ENCODE assay signal across 1 fruit fly cellular context in the genomic region with DNA sequence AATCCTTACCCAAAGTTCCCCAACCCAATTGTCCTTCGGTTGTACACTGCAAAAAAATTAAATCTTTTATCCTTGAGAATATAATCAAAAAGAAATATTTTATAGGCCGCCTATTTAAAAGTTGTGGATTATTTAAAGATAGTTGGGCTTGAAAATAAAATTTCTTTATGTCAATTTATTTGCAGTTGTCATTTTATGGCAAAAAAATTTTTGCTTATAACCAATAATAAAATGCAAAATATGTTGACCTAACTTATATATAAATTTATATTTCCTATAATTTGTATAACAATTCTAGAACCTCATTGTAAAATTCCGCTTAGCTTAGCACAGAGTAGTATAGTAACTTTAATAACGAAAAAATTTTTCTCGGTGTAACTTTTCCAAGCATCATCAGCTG.
TF ChIP-seq lines count a peak whose summit lies in the region.

No protein-coding gene starts in this region.

TF ChIP-seq in whole organism, embryonic, 481 proteins besides CTCF, POLR2A, EP300 and RAD21 (continued from another document and continues in another):
- TF ChIP-seq fd64A (GFP tag; optimal IDR thresholded peaks at IDR 0.05; lab: Kevin White, UChicago) = no peak
- TF ChIP-seq CG5180 (GFP tag; optimal IDR thresholded peaks at IDR 0.05; lab: Kevin White, UChicago) = no peak
- no peak for TF ChIP-seq CG8944 (GFP tag; optimal IDR thresholded peaks at IDR 0.05; lab: Kevin White, UChicago)
- TF ChIP-seq CG10979 (tag; optimal IDR thresholded peaks at IDR 0.05; lab: Kevin White, UChicago) = no peak
- TF ChIP-seq sqz (GFP tag; optimal IDR thresholded peaks at IDR 0.05; lab: Kevin White, UChicago) = no peak
- TF ChIP-seq CG4282 (GFP tag; optimal IDR thresholded peaks at IDR 0.05; lab: Kevin White, UChicago) = no peak
- TF ChIP-seq gro (GFP tag; optimal IDR thresholded peaks at IDR 0.05; lab: Kevin White, UChicago) = no peak
- peak; percentile 8 for TF ChIP-seq Hr3 (GFP tag; optimal IDR thresholded peaks at IDR 0.05; lab: Kevin White, UChicago)
- no peak for TF ChIP-seq aop (GFP tag; IDR thresholded peaks at IDR 0.05; lab: Robert Waterston, UW)
- TF ChIP-seq lbe (GFP tag; optimal IDR thresholded peaks at IDR 0.05; lab: Kevin White, UChicago) = no peak
- no peak for TF ChIP-seq CG16813 (GFP tag; IDR thresholded peaks at IDR 0.05; lab: Robert Waterston, UW; ENCODE audit: partially characterized antibody)
- TF ChIP-seq B-H1 (GFP tag; IDR thresholded peaks at IDR 0.05; lab: Robert Waterston, UW) = no peak
- TF ChIP-seq CG8359 (GFP tag; optimal IDR thresholded peaks at IDR 0.05; lab: Kevin White, UChicago; ENCODE audit: borderline replicate concordance) = no peak
- TF ChIP-seq CG11696 (GFP tag; IDR thresholded peaks at IDR 0.05; lab: Robert Waterston, UW) = no peak
- TF ChIP-seq shn (GFP tag; optimal IDR thresholded peaks at IDR 0.05; lab: Kevin White, UChicago) = no peak
- TF ChIP-seq Sry-β (GFP tag; optimal IDR thresholded peaks at IDR 0.05; lab: Kevin White, UChicago) = no peak
- TF ChIP-seq CG12219 (GFP tag; optimal IDR thresholded peaks at IDR 0.05; lab: Kevin White, UChicago) = no peak
- TF ChIP-seq Hand (GFP tag; optimal IDR thresholded peaks at IDR 0.05; lab: Kevin White, UChicago) = peak; percentile 29
- TF ChIP-seq btn (GFP tag; optimal IDR thresholded peaks at IDR 0.05; lab: Kevin White, UChicago) = no peak
- TF ChIP-seq pan (optimal IDR thresholded peaks at IDR 0.05; lab: Kevin White, UChicago) = no peak
- no peak for TF ChIP-seq pan (GFP tag; optimal IDR thresholded peaks at IDR 0.05 in 1 of 2, IDR thresholded peaks at IDR 0.05 in 1 of 2)
- TF ChIP-seq Adf1 (GFP tag; IDR thresholded peaks at IDR 0.05; lab: Robert Waterston, UW) = no peak
- TF ChIP-seq Dp (GFP tag; optimal IDR thresholded peaks at IDR 0.05; lab: Kevin White, UChicago) = no peak
- no peak for TF ChIP-seq cad (GFP tag; optimal IDR thresholded peaks at IDR 0.05; lab: Kevin White, UChicago)
- TF ChIP-seq fd3F (GFP tag; optimal IDR thresholded peaks at IDR 0.05; lab: Kevin White, UChicago) = peak; percentile 13
- TF ChIP-seq insv (GFP tag; optimal IDR thresholded peaks at IDR 0.05; lab: Kevin White, UChicago) = no peak
- TF ChIP-seq sr (GFP tag; IDR thresholded peaks at IDR 0.05; lab: Robert Waterston, UW) = no peak
- no peak for TF ChIP-seq Hsf (GFP tag; optimal IDR thresholded peaks at IDR 0.05; lab: Kevin White, UChicago)
- TF ChIP-seq wek (GFP tag; optimal IDR thresholded peaks at IDR 0.05; lab: Kevin White, UChicago) = no peak
- no peak for TF ChIP-seq h (optimal IDR thresholded peaks at IDR 0.05; lab: Kevin White, UChicago)
- TF ChIP-seq CG8290 (GFP tag; optimal IDR thresholded peaks at IDR 0.05; lab: Kevin White, UChicago) = no peak
- TF ChIP-seq CG8290 (tag; optimal IDR thresholded peaks at IDR 0.05; lab: Kevin White, UChicago) = no peak
- TF ChIP-seq z (GFP tag; IDR thresholded peaks at IDR 0.05; lab: Robert Waterston, UW) = no peak
- no peak for TF ChIP-seq CG3847 (GFP tag; IDR thresholded peaks at IDR 0.05; lab: Robert Waterston, UW)
- TF ChIP-seq dan (GFP tag; IDR thresholded peaks at IDR 0.05; lab: Robert Waterston, UW) = no peak
- no peak for TF ChIP-seq lola (GFP tag; optimal IDR thresholded peaks at IDR 0.05; lab: Kevin White, UChicago)
- TF ChIP-seq cwo (GFP tag; optimal IDR thresholded peaks at IDR 0.05; lab: Kevin White, UChicago) = peak; percentile 42
- TF ChIP-seq CG9817 (tag; optimal IDR thresholded peaks at IDR 0.05; lab: Kevin White, UChicago) = peak; percentile 25
- no peak for TF ChIP-seq Drgx (GFP tag; IDR thresholded peaks at IDR 0.05; lab: Robert Waterston, UW)
- no peak for TF ChIP-seq CG9215 (GFP tag; IDR thresholded peaks at IDR 0.05; lab: Robert Waterston, UW)
- TF ChIP-seq hbn (GFP tag; IDR thresholded peaks at IDR 0.05; lab: Robert Waterston, UW; ENCODE audit: partially characterized antibody) = no peak
- peak; percentile 14 for TF ChIP-seq caup (GFP tag; optimal IDR thresholded peaks at IDR 0.05; lab: Kevin White, UChicago; ENCODE audit: severe bottlenecking)
- no peak for TF ChIP-seq seq (GFP tag; IDR thresholded peaks at IDR 0.05; lab: Robert Waterston, UW)
- TF ChIP-seq CG12744 (GFP tag; optimal IDR thresholded peaks at IDR 0.05; lab: Kevin White, UChicago) = no peak
- TF ChIP-seq CG7357 (GFP tag; IDR thresholded peaks at IDR 0.05; lab: Robert Waterston, UW) = no peak
- no peak for TF ChIP-seq CG10543 (GFP tag; optimal IDR thresholded peaks at IDR 0.05; lab: Kevin White, UChicago)
- no peak for TF ChIP-seq ase (GFP tag; IDR thresholded peaks at IDR 0.05; lab: Robert Waterston, UW)
- TF ChIP-seq mirr (GFP tag; optimal IDR thresholded peaks at IDR 0.05; lab: Kevin White, UChicago) = no peak
- TF ChIP-seq cg (GFP tag; optimal IDR thresholded peaks at IDR 0.05; lab: Kevin White, UChicago) = no peak
- no peak for TF ChIP-seq ap (GFP tag; IDR thresholded peaks at IDR 0.05; lab: Robert Waterston, UW)
- TF ChIP-seq Trl (optimal IDR thresholded peaks at IDR 0.05; lab: Kevin White, UChicago) = no peak
- no peak for TF ChIP-seq Trl (GFP tag; optimal IDR thresholded peaks at IDR 0.05; lab: Kevin White, UChicago)
- TF ChIP-seq bsh (GFP tag; optimal IDR thresholded peaks at IDR 0.05; lab: Kevin White, UChicago) = no peak
- TF ChIP-seq CG33213 (GFP tag; optimal IDR thresholded peaks at IDR 0.05; lab: Kevin White, UChicago) = no peak
- TF ChIP-seq CG8281 (tag; optimal IDR thresholded peaks at IDR 0.05; lab: Kevin White, UChicago) = no peak
- TF ChIP-seq Bdp1 (GFP tag; optimal IDR thresholded peaks at IDR 0.05; lab: Kevin White, UChicago) = no peak
- no peak for TF ChIP-seq ewg (GFP tag; optimal IDR thresholded peaks at IDR 0.05; lab: Kevin White, UChicago)
- no peak for TF ChIP-seq CG32772 (GFP tag; IDR thresholded peaks at IDR 0.05; lab: Robert Waterston, UW)
- no peak for TF ChIP-seq Dll (GFP tag; IDR thresholded peaks at IDR 0.05; lab: Robert Waterston, UW; ENCODE audit: partially characterized antibody)
- TF ChIP-seq Blimp-1 (GFP tag; optimal IDR thresholded peaks at IDR 0.05; lab: Kevin White, UChicago) = no peak
- TF ChIP-seq Six4 (GFP tag; optimal IDR thresholded peaks at IDR 0.05; lab: Kevin White, UChicago) = no peak
- TF ChIP-seq disco-r (GFP tag; optimal IDR thresholded peaks at IDR 0.05; lab: Kevin White, UChicago) = no peak
- no peak for TF ChIP-seq Hr39 (optimal IDR thresholded peaks at IDR 0.05; lab: Kevin White, UChicago)
- no peak for TF ChIP-seq sim (GFP tag; IDR thresholded peaks at IDR 0.05; lab: Robert Waterston, UW)
- TF ChIP-seq CG30431 (GFP tag; optimal IDR thresholded peaks at IDR 0.05; lab: Kevin White, UChicago) = no peak
- no peak for TF ChIP-seq CG11456 (GFP tag; IDR thresholded peaks at IDR 0.05; lab: Robert Waterston, UW)
- no peak for TF ChIP-seq Asciz (GFP tag; optimal IDR thresholded peaks at IDR 0.05; lab: Kevin White, UChicago)
- TF ChIP-seq sc (optimal IDR thresholded peaks at IDR 0.05; lab: Kevin White, UChicago) = no peak
- TF ChIP-seq sc (GFP tag; optimal IDR thresholded peaks at IDR 0.05; lab: Kevin White, UChicago) = no peak
- no peak for TF ChIP-seq CG17802 (tag; optimal IDR thresholded peaks at IDR 0.05; lab: Kevin White, UChicago)
- TF ChIP-seq NC2α (GFP tag; optimal IDR thresholded peaks at IDR 0.05; lab: Kevin White, UChicago) = no peak
- no peak for TF ChIP-seq HmgD (GFP tag; optimal IDR thresholded peaks at IDR 0.05; lab: Kevin White, UChicago)
- no peak for TF ChIP-seq Antp (GFP tag; optimal IDR thresholded peaks at IDR 0.05; lab: Kevin White, UChicago)
- TF ChIP-seq Ptx1 (GFP tag; IDR thresholded peaks at IDR 0.05; lab: Robert Waterston, UW) = no peak
- no peak for TF ChIP-seq CG12391 (tag; optimal IDR thresholded peaks at IDR 0.05; lab: Kevin White, UChicago)
- no peak for TF ChIP-seq lilli (GFP tag; optimal IDR thresholded peaks at IDR 0.05; lab: Kevin White, UChicago)
- TF ChIP-seq phol (tag; optimal IDR thresholded peaks at IDR 0.05; lab: Kevin White, UChicago) = no peak
- no peak for TF ChIP-seq Atf3 (GFP tag; optimal IDR thresholded peaks at IDR 0.05; lab: Kevin White, UChicago)
- no peak for TF ChIP-seq Dref (GFP tag; IDR thresholded peaks at IDR 0.05; lab: Robert Waterston, UW)
- TF ChIP-seq Awh (GFP tag; IDR thresholded peaks at IDR 0.05; lab: Robert Waterston, UW) = no peak
- peak; percentile 42 for TF ChIP-seq CG9727 (GFP tag; optimal IDR thresholded peaks at IDR 0.05; lab: Kevin White, UChicago)
- TF ChIP-seq CG17912 (GFP tag; optimal IDR thresholded peaks at IDR 0.05; lab: Kevin White, UChicago) = no peak
- TF ChIP-seq CG17385 (GFP tag; optimal IDR thresholded peaks at IDR 0.05; lab: Kevin White, UChicago) = peak; percentile 40
- no peak for TF ChIP-seq ems (GFP tag; optimal IDR thresholded peaks at IDR 0.05; lab: Kevin White, UChicago)
- no peak for TF ChIP-seq CG15514 (GFP tag; optimal IDR thresholded peaks at IDR 0.05; lab: Kevin White, UChicago)
- no peak for TF ChIP-seq hth (optimal IDR thresholded peaks at IDR 0.05; lab: Kevin White, UChicago)
- no peak for TF ChIP-seq stc (GFP tag; IDR thresholded peaks at IDR 0.05; lab: Robert Waterston, UW)
- TF ChIP-seq slp2 (GFP tag; optimal IDR thresholded peaks at IDR 0.05; lab: Kevin White, UChicago) = no peak
- TF ChIP-seq CG10366 (GFP tag; IDR thresholded peaks at IDR 0.05; lab: Robert Waterston, UW) = no peak; the same call in 1 of the 2 replicates
- no peak for TF ChIP-seq MBD-R2 (GFP tag; IDR thresholded peaks at IDR 0.05; lab: Robert Waterston, UW)
- TF ChIP-seq CG12942 (GFP tag; optimal IDR thresholded peaks at IDR 0.05; lab: Kevin White, UChicago) = no peak
- TF ChIP-seq CG8765 (GFP tag; IDR thresholded peaks at IDR 0.05; lab: Robert Waterston, UW) = no peak
- TF ChIP-seq CG9797 (GFP tag; optimal IDR thresholded peaks at IDR 0.05; lab: Kevin White, UChicago) = no peak
- TF ChIP-seq CG13775 (GFP tag; optimal IDR thresholded peaks at IDR 0.05; lab: Kevin White, UChicago) = peak; percentile 22
- TF ChIP-seq Jarid2 (GFP tag; optimal IDR thresholded peaks at IDR 0.05; lab: Kevin White, UChicago) = no peak
- TF ChIP-seq tin (GFP tag; optimal IDR thresholded peaks at IDR 0.05; lab: Kevin White, UChicago) = no peak
- TF ChIP-seq CG2712 (tag; optimal IDR thresholded peaks at IDR 0.05; lab: Kevin White, UChicago) = no peak
- no peak for TF ChIP-seq zfh1 (GFP tag; IDR thresholded peaks at IDR 0.05; lab: Robert Waterston, UW)
- no peak for TF ChIP-seq vnd (GFP tag; IDR thresholded peaks at IDR 0.05; lab: Robert Waterston, UW; ENCODE audit: partially characterized antibody)
- TF ChIP-seq Side (GFP tag; optimal IDR thresholded peaks at IDR 0.05; lab: Kevin White, UChicago) = no peak
- TF ChIP-seq CG10209 (GFP tag; optimal IDR thresholded peaks at IDR 0.05; lab: Kevin White, UChicago) = peak; percentile 28
- TF ChIP-seq usp (GFP tag; optimal IDR thresholded peaks at IDR 0.05; lab: Kevin White, UChicago) = no peak
- no peak for TF ChIP-seq CG7987 (GFP tag; optimal IDR thresholded peaks at IDR 0.05; lab: Kevin White, UChicago)
- TF ChIP-seq fd102C (GFP tag; optimal IDR thresholded peaks at IDR 0.05; lab: Kevin White, UChicago) = no peak
- no peak for TF ChIP-seq CG31365 (tag; optimal IDR thresholded peaks at IDR 0.05; lab: Kevin White, UChicago)
- peak; percentile 24 for TF ChIP-seq Deaf1 (tag; optimal IDR thresholded peaks at IDR 0.05; lab: Kevin White, UChicago)
- TF ChIP-seq CG1233 (GFP tag; optimal IDR thresholded peaks at IDR 0.05; lab: Kevin White, UChicago) = no peak
- no peak for TF ChIP-seq CG9876 (GFP tag; optimal IDR thresholded peaks at IDR 0.05; lab: Kevin White, UChicago)
- TF ChIP-seq Sin3A (optimal IDR thresholded peaks at IDR 0.05; lab: Kevin White, UChicago) = no peak
- TF ChIP-seq slou (GFP tag; optimal IDR thresholded peaks at IDR 0.05; lab: Kevin White, UChicago) = no peak
- TF ChIP-seq CG9609 (GFP tag; optimal IDR thresholded peaks at IDR 0.05; lab: Kevin White, UChicago) = no peak
- TF ChIP-seq Myb (GFP tag; optimal IDR thresholded peaks at IDR 0.05; lab: Kevin White, UChicago) = no peak
- no peak for TF ChIP-seq CG1529 (GFP tag; optimal IDR thresholded peaks at IDR 0.05; lab: Kevin White, UChicago)
- TF ChIP-seq CG16779 (GFP tag; IDR thresholded peaks at IDR 0.05; lab: Robert Waterston, UW) = no peak
- TF ChIP-seq CG33557 (GFP tag; optimal IDR thresholded peaks at IDR 0.05; lab: Kevin White, UChicago) = no peak
- TF ChIP-seq CG9437 (GFP tag; optimal IDR thresholded peaks at IDR 0.05; lab: Kevin White, UChicago) = peak; percentile 28
- no peak for TF ChIP-seq chm (GFP tag; IDR thresholded peaks at IDR 0.05; lab: Robert Waterston, UW)
- no peak for TF ChIP-seq Chrac-16 (GFP tag; optimal IDR thresholded peaks at IDR 0.05; lab: Kevin White, UChicago)
- TF ChIP-seq CG4707 (GFP tag; optimal IDR thresholded peaks at IDR 0.05; lab: Kevin White, UChicago) = no peak
- no peak for TF ChIP-seq dm (GFP tag; optimal IDR thresholded peaks at IDR 0.05; lab: Kevin White, UChicago)
- TF ChIP-seq CG7963 (GFP tag; IDR thresholded peaks at IDR 0.05; lab: Robert Waterston, UW; ENCODE audit: partially characterized antibody) = no peak
- TF ChIP-seq CG2889 (GFP tag; IDR thresholded peaks at IDR 0.05; lab: Robert Waterston, UW) = no peak
- no peak for TF ChIP-seq tio (GFP tag; optimal IDR thresholded peaks at IDR 0.05; lab: Kevin White, UChicago)
- TF ChIP-seq CG5245 (GFP tag; optimal IDR thresholded peaks at IDR 0.05; lab: Kevin White, UChicago) = no peak
- no peak for TF ChIP-seq gsb (GFP tag; IDR thresholded peaks at IDR 0.05; lab: Robert Waterston, UW)
- no peak for TF ChIP-seq CG10959 (GFP tag; IDR thresholded peaks at IDR 0.05; lab: Robert Waterston, UW)
- TF ChIP-seq CG30403 (GFP tag; optimal IDR thresholded peaks at IDR 0.05; lab: Kevin White, UChicago) = peak; percentile 42
- TF ChIP-seq D (optimal IDR thresholded peaks at IDR 0.05; lab: Kevin White, UChicago) = no peak
- TF ChIP-seq D (GFP tag; optimal IDR thresholded peaks at IDR 0.05; lab: Kevin White, UChicago) = no peak
- no peak for TF ChIP-seq Max (GFP tag; optimal IDR thresholded peaks at IDR 0.05; lab: Kevin White, UChicago)
- no peak for TF ChIP-seq so (GFP tag; IDR thresholded peaks at IDR 0.05; lab: Robert Waterston, UW)
- no peak for TF ChIP-seq HLH3B (GFP tag; IDR thresholded peaks at IDR 0.05; lab: Robert Waterston, UW)
- no peak for TF ChIP-seq E2f1 (GFP tag; IDR thresholded peaks at IDR 0.05; lab: Robert Waterston, UW)
- no peak for TF ChIP-seq CG1603 (tag; optimal IDR thresholded peaks at IDR 0.05; lab: Kevin White, UChicago)
- TF ChIP-seq kni (GFP tag; optimal IDR thresholded peaks at IDR 0.05; lab: Kevin White, UChicago) = no peak
- no peak for TF ChIP-seq tup (GFP tag; optimal IDR thresholded peaks at IDR 0.05; lab: Kevin White, UChicago)
- no peak for TF ChIP-seq CG17186 (GFP tag; optimal IDR thresholded peaks at IDR 0.05; lab: Kevin White, UChicago)
